Fruit fly (Drosophila melanogaster) whole organism: ENCODE data around the gene nrv3.

Source experiments
- pan ChIP-seq: fragments of >200 bp; optimal IDR thresholded peaks from 2 replicates; lab custom pipeline; 2017
- psq ChIP-seq: fragments of >200 bp; optimal IDR thresholded peaks from 2 replicates; lab custom pipeline; 2017

DNA sequence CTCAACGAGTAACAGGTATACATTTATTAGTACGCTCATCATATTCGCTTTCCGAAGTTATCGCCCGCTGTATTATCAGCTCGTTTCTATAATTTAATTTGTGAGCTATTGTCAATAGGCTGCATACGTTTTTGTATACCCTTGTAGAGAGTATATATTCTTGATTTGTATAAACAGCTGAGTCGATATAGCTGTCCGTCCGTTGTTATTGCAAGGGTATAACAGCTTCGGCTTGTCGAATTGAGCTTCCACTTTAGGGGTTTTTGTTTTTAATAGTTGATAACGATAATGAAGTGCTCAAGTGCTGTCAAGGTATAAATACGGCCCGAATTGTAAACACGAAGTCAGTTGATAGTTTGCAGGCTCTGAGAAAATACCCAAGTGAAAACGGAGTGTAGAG is 8.9 kb upstream of the nrv3 start, which contains the start of gene CG8665:
- TF ChIP-seq psq (lab: Kevin White, UChicago) (no peak), pan (lab: Kevin White, UChicago) (no peak)
